Fruit fly (Drosophila melanogaster) whole organism, embryonic: ENCODE measurements around the gene CG4660.

Experiments used
- Asciz ChIP-seq: fragments of 200-800 bp; sonication (Bioruptor generic); optimal IDR thresholded peaks from 2 replicates; lab custom pipeline; 2017; ENCODE audit warnings: missing biosample characterization, mild to moderate bottlenecking, missing genetic modification characterization, missing genetic modification reagents
- Blimp-1 ChIP-seq: fragments of 200-800 bp; sonication (Bioruptor generic); optimal IDR thresholded peaks from 3 replicates; lab custom pipeline; 2018; ENCODE audit warnings: missing biosample characterization, missing genetic modification characterization, mild to moderate bottlenecking, moderate library complexity, missing genetic modification reagents
- Bteb2 ChIP-seq: fragments of 200-800 bp; sonication (Bioruptor generic); optimal IDR thresholded peaks from 2 replicates; lab custom pipeline; 2016; ENCODE audit warnings: missing biosample characterization, missing genetic modification characterization
- CG11504 ChIP-seq: fragments of 200-800 bp; sonication (Bioruptor generic); optimal IDR thresholded peaks from 3 replicates; lab custom pipeline; 2019; ENCODE audit warnings: missing biosample characterization, mild to moderate bottlenecking, missing genetic modification characterization, moderate library complexity
- CG11695 ChIP-seq: fragments of 200-800 bp; sonication (Bioruptor generic); IDR thresholded peaks from 3 replicates; pipeline ENCODE4 v1.3.6; 2022; ENCODE audit warnings: missing biosample characterization, missing genetic modification characterization
- CG12659 ChIP-seq: fragments of 200-800 bp; sonication (Bioruptor generic); optimal IDR thresholded peaks from 3 replicates; lab custom pipeline; 2017; ENCODE audit warnings: mild to moderate bottlenecking, missing biosample characterization, missing genetic modification reagents, missing genetic modification characterization
- CG13123 ChIP-seq: fragments of 200-800 bp; sonication (Bioruptor generic); optimal IDR thresholded peaks from 2 replicates; lab custom pipeline; 2016; ENCODE audit warnings: missing biosample characterization, missing genetic modification characterization
- CG14050 ChIP-seq: fragments of 200-800 bp; sonication (Bioruptor generic); IDR thresholded peaks from 3 replicates; pipeline ENCODE4 v1.3.6; 2022; ENCODE audit warnings: missing biosample characterization, missing genetic modification characterization
- CG15269 ChIP-seq: fragments of 200-800 bp; sonication (Bioruptor generic); optimal IDR thresholded peaks from 2 replicates; lab custom pipeline; 2018; ENCODE audit warnings: missing biosample characterization, mild to moderate bottlenecking, missing genetic modification characterization, moderate library complexity
- CG16779 ChIP-seq: fragments of 200-800 bp; sonication (Bioruptor generic); IDR thresholded peaks from 2 replicates; pipeline ENCODE4 v1.3.6; 2022; ENCODE audit warnings: missing biosample characterization, missing genetic modification characterization
- CG17361 ChIP-seq: fragments of 200-800 bp; sonication (Bioruptor generic); IDR thresholded peaks from 3 replicates; pipeline ENCODE4 v1.3.6; 2022; ENCODE audit warnings: missing biosample characterization, missing genetic modification characterization
- CG18262 ChIP-seq: fragments of 200-800 bp; optimal IDR thresholded peaks from 3 replicates; lab custom pipeline; 2019; ENCODE audit warnings: missing biosample characterization, mild to moderate bottlenecking, missing genetic modification characterization, moderate library complexity
- CG18476 ChIP-seq: fragments of 200-800 bp; sonication (Bioruptor generic); optimal IDR thresholded peaks from 2 replicates; lab custom pipeline; 2016; ENCODE audit warnings: missing biosample characterization, mild to moderate bottlenecking, missing genetic modification characterization
- CG18619 ChIP-seq: fragments of 200-800 bp; sonication (Bioruptor generic); optimal IDR thresholded peaks from 3 replicates; lab custom pipeline; 2017; ENCODE audit warnings: missing biosample characterization, mild to moderate bottlenecking, missing genetic modification characterization
- CG18764 ChIP-seq: fragments of 200-800 bp; sonication (Bioruptor generic); optimal IDR thresholded peaks from 3 replicates; lab custom pipeline; 2016; ENCODE audit warnings: missing biosample characterization, missing genetic modification characterization
- CG2678 ChIP-seq: fragments of 200-800 bp; sonication (Bioruptor generic); optimal IDR thresholded peaks from 3 replicates; lab custom pipeline; 2019; ENCODE audit warnings: missing biosample characterization, mild to moderate bottlenecking, missing genetic modification characterization, moderate library complexity
- CG32767 ChIP-seq: fragments of 200-800 bp; sonication (Bioruptor generic); IDR thresholded peaks from 2 replicates; pipeline ENCODE4 v1.3.6; 2022; ENCODE audit warnings: missing biosample characterization, missing genetic modification characterization
- CG4404 ChIP-seq: fragments of 200-800 bp; sonication (Bioruptor generic); IDR thresholded peaks from 2 replicates; pipeline ENCODE4 v1.3.6; 2022; ENCODE audit warnings: missing biosample characterization, missing genetic modification characterization
- CG5245 ChIP-seq: fragments of 200-800 bp; sonication (Bioruptor generic); optimal IDR thresholded peaks from 3 replicates; lab custom pipeline; 2016; ENCODE audit warnings: missing biosample characterization, missing genetic modification characterization
- CG6272 ChIP-seq: fragments of 200-800 bp; sonication (Bioruptor generic); IDR thresholded peaks from 2 replicates; pipeline ENCODE4 v1.3.6; 2022; ENCODE audit warnings: missing biosample characterization, missing genetic modification characterization
- CG8924 ChIP-seq: fragments of 200-800 bp; optimal IDR thresholded peaks from 3 replicates; lab custom pipeline; 2019; ENCODE audit warnings: missing biosample characterization, mild to moderate bottlenecking, missing genetic modification characterization, moderate library complexity
- Dek ChIP-seq: fragments of 200-800 bp; sonication (Bioruptor generic); optimal IDR thresholded peaks from 3 replicates; lab custom pipeline; 2019; ENCODE audit warnings: missing biosample characterization, mild to moderate bottlenecking, missing genetic modification characterization, moderate library complexity
- E2f1 ChIP-seq: fragments of 200-800 bp; sonication (Bioruptor generic); IDR thresholded peaks from 2 replicates; pipeline ENCODE4 v1.3.6; 2022; ENCODE audit warnings: missing biosample characterization, missing genetic modification characterization
- ERR ChIP-seq: fragments of 200-800 bp; sonication (Bioruptor generic); optimal IDR thresholded peaks from 2 replicates; lab custom pipeline; 2016; ENCODE audit warnings: missing biosample characterization, missing genetic modification characterization
- Fer3 ChIP-seq: fragments of 200-800 bp; sonication (Bioruptor generic); optimal IDR thresholded peaks from 2 replicates; lab custom pipeline; 2018; ENCODE audit warnings: missing biosample characterization, mild to moderate bottlenecking, missing genetic modification characterization, moderate library complexity
- H15 ChIP-seq: fragments of 200-800 bp; sonication (Bioruptor generic); IDR thresholded peaks from 3 replicates; pipeline ENCODE4 v1.3.6; 2022; ENCODE audit warnings: missing biosample characterization, missing genetic modification characterization
- Hr51 ChIP-seq, 2 experiments: fragments of 200-800 bp; sonication (Bioruptor generic); optimal IDR thresholded peaks; 2 replicates in 1 of 2; 3 replicates in 1 of 2; lab custom pipeline; 2016 to 2018; ENCODE audit warnings: missing biosample characterization in 2 of 2, missing genetic modification characterization in 2 of 2, mild to moderate bottlenecking in 1 of 2, moderate library complexity in 1 of 2
- MESR4 ChIP-seq: fragments of 200-800 bp; sonication (Bioruptor generic); optimal IDR thresholded peaks from 2 replicates; lab custom pipeline; 2018; ENCODE audit warnings: missing biosample characterization, mild to moderate bottlenecking, missing genetic modification characterization, moderate library complexity
- Med ChIP-seq: fragments of 200-800 bp; sonication (Bioruptor generic); peaks from one replicate; lab custom pipeline; 2016; ENCODE audit warnings: missing biosample characterization, missing genetic modification characterization, mild to moderate bottlenecking, inconsistent platforms, moderate library complexity
- Nf-YC ChIP-seq: fragments of 200-800 bp; optimal IDR thresholded peaks from 3 replicates; lab custom pipeline; 2019; ENCODE audit warnings: missing biosample characterization, mild to moderate bottlenecking, missing genetic modification characterization, moderate library complexity
- Oli ChIP-seq: fragments of 200-800 bp; sonication (Bioruptor generic); optimal IDR thresholded peaks from 2 replicates; lab custom pipeline; 2018; ENCODE audit warnings: missing biosample characterization, mild to moderate bottlenecking, missing genetic modification characterization, moderate library complexity
- PHDP ChIP-seq: fragments of 200-800 bp; sonication (Bioruptor generic); optimal IDR thresholded peaks from 3 replicates; lab custom pipeline; 2018; ENCODE audit warnings: missing biosample characterization, mild to moderate bottlenecking, missing genetic modification characterization, moderate library complexity
- Ptx1 ChIP-seq: fragments of 200-800 bp; sonication (Bioruptor generic); IDR thresholded peaks from 2 replicates; pipeline ENCODE4 v1.3.6; 2022; ENCODE audit warnings: missing biosample characterization, missing genetic modification characterization
- Sox100B ChIP-seq: fragments of 200-800 bp; sonication (Bioruptor generic); optimal IDR thresholded peaks from 3 replicates; lab custom pipeline; 2018; ENCODE audit warnings: missing biosample characterization, mild to moderate bottlenecking, missing genetic modification characterization
- Vsx1 ChIP-seq: fragments of 200-800 bp; sonication (Bioruptor generic); optimal IDR thresholded peaks from 2 replicates; lab custom pipeline; 2017; ENCODE audit warnings: missing biosample characterization, mild to moderate bottlenecking, missing genetic modification characterization, missing genetic modification reagents
- caup ChIP-seq: fragments of 200-800 bp; sonication (Bioruptor generic); optimal IDR thresholded peaks from 3 replicates; lab custom pipeline; 2017; ENCODE audit warnings: missing biosample characterization, mild to moderate bottlenecking, missing genetic modification characterization, moderate library complexity; ENCODE audit not compliant: severe bottlenecking
- dpn ChIP-seq, 2 experiments: fragments of 200-800 bp; sonication (Bioruptor generic); optimal IDR thresholded peaks; 3 replicates each; lab custom pipeline; 2016; ENCODE audit warnings: missing biosample characterization in 2 of 2, missing genetic modification characterization in 2 of 2
- gcm2 ChIP-seq: fragments of 200-800 bp; sonication (Bioruptor generic); optimal IDR thresholded peaks from 2 replicates; lab custom pipeline; 2016; ENCODE audit warnings: missing biosample characterization, missing genetic modification characterization
- gem ChIP-seq: fragments of 200-800 bp; sonication (Bioruptor generic); optimal IDR thresholded peaks from 2 replicates; lab custom pipeline; 2019; ENCODE audit warnings: missing biosample characterization, mild to moderate bottlenecking, missing genetic modification characterization, moderate library complexity
- hkb ChIP-seq, 2 experiments: fragments of 200-800 bp in 1 of 2; fragments of >200 bp in 1 of 2; sonication (Bioruptor generic) in 1 of 2; IDR thresholded peaks in 1 of 2; optimal IDR thresholded peaks in 1 of 2; 2 replicates each; pipeline versions ENCODE4 v1.3.6 to Lab custom; 2017 to 2022; ENCODE audit warnings: missing biosample characterization in 1 of 2, missing genetic modification characterization in 1 of 2
- hth ChIP-seq: fragments of >200 bp; optimal IDR thresholded peaks from 2 replicates; lab custom pipeline; 2017; ENCODE audit warnings: inconsistent platforms
- lmd ChIP-seq: fragments of 200-800 bp; sonication (Bioruptor generic); IDR thresholded peaks from 2 replicates; pipeline ENCODE4 v1.3.6; 2022; ENCODE audit warnings: missing biosample characterization, missing genetic modification characterization
- ranshi ChIP-seq: fragments of 200-800 bp; sonication (Bioruptor generic); IDR thresholded peaks from 2 replicates; pipeline ENCODE4 v1.3.6; 2022; ENCODE audit warnings: missing biosample characterization, missing genetic modification characterization
- slp2 ChIP-seq: fragments of 200-800 bp; sonication (Bioruptor generic); optimal IDR thresholded peaks from 2 replicates; lab custom pipeline; 2016; ENCODE audit warnings: missing biosample characterization, missing genetic modification characterization
- sna ChIP-seq: fragments of 200-800 bp; sonication (Bioruptor generic); IDR thresholded peaks from 2 replicates; pipeline ENCODE4 v1.3.6; 2022; ENCODE audit warnings: missing biosample characterization, missing genetic modification characterization; ENCODE audit not compliant: partially characterized antibody
- so ChIP-seq: fragments of 200-800 bp; sonication (Bioruptor generic); IDR thresholded peaks from 3 replicates; pipeline ENCODE4 v1.3.6; 2022; ENCODE audit warnings: missing biosample characterization, missing genetic modification characterization
- sob ChIP-seq: fragments of 200-800 bp; sonication (Bioruptor generic); IDR thresholded peaks from 2 replicates; pipeline ENCODE4 v1.3.6; 2022; ENCODE audit warnings: missing biosample characterization, missing genetic modification characterization
- tin ChIP-seq: fragments of 200-800 bp; sonication (Bioruptor generic); optimal IDR thresholded peaks from 3 replicates; lab custom pipeline; 2016; ENCODE audit warnings: missing biosample characterization, missing genetic modification characterization

The CG4660 gene

dm6 chrX:6067281-6068008 is 13.7 kb downstream of the CG4660 start, which contains the start of gene CG5928 (continued):
- TF ChIP-seq CG8924 (tag; lab: Kevin White, UChicago) (peak; percentile 25), CG5245 (no peak), Sox100B (peak; percentile 62), CG2678 (tag; lab: Kevin White, UChicago) (peak; percentile 73), slp2 (no peak), Dek (tag; lab: Kevin White, UChicago) (peak; percentile 20), CG18764 (GFP tag; lab: Kevin White, UChicago) (no peak), CG16779 (GFP tag; lab: Robert Waterston, UW) (no peak), ranshi (GFP tag; lab: Robert Waterston, UW) (0 out of 2 replicates have a peak, but pooled peaks have one; percentile 14), CG15269 (tag; lab: Kevin White, UChicago) (peak; percentile 59), caup (peak; percentile 5), CG18476 (GFP tag; lab: Kevin White, UChicago) (peak; percentile 13), gcm2 (GFP tag; lab: Kevin White, UChicago) (no peak), Hr51 (GFP tag; optimal IDR thresholded peaks at IDR 0.05; lab: Kevin White, UChicago) (peak in 1 of 2 experiments; percentile 76), sna (GFP tag; lab: Robert Waterston, UW) (no peak), hth (lab: Kevin White, UChicago) (no peak), CG13123 (GFP tag; lab: Kevin White, UChicago) (no peak), tin (GFP tag; lab: Kevin White, UChicago) (peak; percentile 3), Ptx1 (GFP tag; lab: Robert Waterston, UW) (peak; percentile 54), hkb (optimal IDR thresholded peaks at IDR 0.05; lab: Kevin White, UChicago) (no peak), hkb (GFP tag; IDR thresholded peaks at IDR 0.05; lab: Robert Waterston, UW) (peak; percentile 66), Med (peak; percentile 16), dpn (GFP tag; optimal IDR thresholded peaks at IDR 0.05; lab: Kevin White, UChicago) (peak in 1 of 2 experiments; percentile 14), Nf-YC (tag; lab: Kevin White, UChicago) (peak; percentile 51), ERR (GFP tag; lab: Kevin White, UChicago) (no peak), Vsx1 (GFP tag; lab: Kevin White, UChicago) (peak; percentile 2), CG11504 (peak; percentile 95), CG18619 (GFP tag; lab: Kevin White, UChicago) (peak; percentile 32), CG4404 (GFP tag; lab: Robert Waterston, UW) (no peak), Bteb2 (GFP tag; lab: Kevin White, UChicago) (no peak), PHDP (tag; lab: Kevin White, UChicago) (peak; percentile 17), CG17361 (GFP tag; lab: Robert Waterston, UW) (peak; percentile 41; the same call in 1 of the 3 replicates), E2f1 (GFP tag; lab: Robert Waterston, UW) (peak; percentile 21; the same call in 1 of the 2 replicates), so (peak; percentile 53; the same call in 1 of the 3 replicates), Blimp-1 (GFP tag; lab: Kevin White, UChicago) (peak; percentile 13), sob (GFP tag; lab: Robert Waterston, UW) (peak; percentile 9; the same call in 1 of the 2 replicates), Fer3 (tag; lab: Kevin White, UChicago) (peak; percentile 17), MESR4 (no peak), lmd (GFP tag; lab: Robert Waterston, UW) (0 out of 2 replicates have a peak, but pooled peaks have one; percentile 25), Asciz (GFP tag; lab: Kevin White, UChicago) (peak; percentile 17), CG18262 (peak; percentile 40), H15 (GFP tag; lab: Robert Waterston, UW) (peak; percentile 25; the same call in 1 of the 3 replicates), CG11695 (GFP tag; lab: Robert Waterston, UW) (peak; percentile 48; the same call in 2 of the 3 replicates), Oli (tag; lab: Kevin White, UChicago) (peak; percentile 52), gem (peak; percentile 63), CG14050 (GFP tag; lab: Robert Waterston, UW) (peak; percentile 17; the same call in 2 of the 3 replicates), CG12659 (GFP tag; lab: Kevin White, UChicago) (peak; percentile 1), CG32767 (GFP tag; lab: Robert Waterston, UW) (no peak), CG6272 (no peak)
